Fruit fly (Drosophila melanogaster) whole organism, embryonic: ENCODE results near the gene CG3337.
A peak's percentile ranks its signal among the peaks of the same experiment; 100 is the strongest.

ENCODE experiments used
- Atf3 ChIP-seq: fragments of 200-800 bp; sonication (Bioruptor generic); optimal IDR thresholded peaks from 3 replicates; lab custom pipeline; 2016; ENCODE audit warnings: missing biosample characterization, missing genetic modification characterization
- CG10321 ChIP-seq: fragments of 200-800 bp; sonication (Bioruptor generic); IDR thresholded peaks from 2 replicates; pipeline ENCODE4 v1.3.6; 2022; ENCODE audit warnings: missing biosample characterization, missing genetic modification characterization
- CG10462 ChIP-seq: fragments of 200-800 bp; sonication (Bioruptor generic); optimal IDR thresholded peaks from 2 replicates; lab custom pipeline; 2016; ENCODE audit warnings: missing biosample characterization, missing genetic modification characterization
- CG13424 ChIP-seq: fragments of 200-800 bp; sonication (Bioruptor generic); optimal IDR thresholded peaks from 2 replicates; lab custom pipeline; 2019; ENCODE audit warnings: missing biosample characterization, mild to moderate bottlenecking, missing genetic modification characterization, moderate library complexity
- CG14667 ChIP-seq: fragments of 200-800 bp; sonication (Bioruptor generic); IDR thresholded peaks from 2 replicates; pipeline ENCODE4 v1.3.6; 2022; ENCODE audit warnings: missing biosample characterization, missing genetic modification characterization
- CG15514 ChIP-seq: fragments of 200-800 bp; sonication (Bioruptor generic); optimal IDR thresholded peaks from 3 replicates; lab custom pipeline; 2017; ENCODE audit warnings: missing biosample characterization, missing genetic modification characterization, mild to moderate bottlenecking, moderate library complexity, missing genetic modification reagents
- CG17186 ChIP-seq: fragments of 200-800 bp; sonication (Bioruptor generic); optimal IDR thresholded peaks from 3 replicates; lab custom pipeline; 2017; ENCODE audit warnings: missing biosample characterization, missing genetic modification reagents, missing genetic modification characterization
- CG17328 ChIP-seq: fragments of 200-800 bp; sonication (Bioruptor generic); IDR thresholded peaks from 2 replicates; pipeline ENCODE4 v1.3.6; 2022; ENCODE audit warnings: missing biosample characterization, missing genetic modification characterization
- CG17612 ChIP-seq: fragments of 200-800 bp; sonication (Bioruptor generic); IDR thresholded peaks from 2 replicates; pipeline ENCODE4 v1.3.6; 2022; ENCODE audit warnings: missing biosample characterization, missing genetic modification characterization
- CG1832 ChIP-seq: fragments of 200-800 bp; sonication (Bioruptor generic); optimal IDR thresholded peaks from 2 replicates; lab custom pipeline; 2017; ENCODE audit warnings: missing biosample characterization, mild to moderate bottlenecking, missing genetic modification characterization, inconsistent platforms
- CG32532 ChIP-seq: fragments of 200-800 bp; sonication (Bioruptor generic); IDR thresholded peaks from 2 replicates; pipeline ENCODE4 v1.3.6; 2022; ENCODE audit warnings: missing biosample characterization, missing genetic modification characterization
- CG3407 ChIP-seq: fragments of 200-800 bp; sonication (Bioruptor generic); optimal IDR thresholded peaks from 2 replicates; lab custom pipeline; 2018; ENCODE audit warnings: missing biosample characterization, mild to moderate bottlenecking, missing genetic modification characterization
- CG4328 ChIP-seq: fragments of 200-800 bp; sonication (Bioruptor generic); optimal IDR thresholded peaks from 3 replicates; lab custom pipeline; 2017; ENCODE audit warnings: missing biosample characterization, missing genetic modification reagents, missing genetic modification characterization
- CG5180 ChIP-seq: fragments of 200-800 bp; sonication (Bioruptor generic); optimal IDR thresholded peaks from 3 replicates; lab custom pipeline; 2017; ENCODE audit warnings: missing biosample characterization, missing genetic modification characterization, mild to moderate bottlenecking, moderate library complexity, missing genetic modification reagents
- CG6683 ChIP-seq: fragments of 200-800 bp; sonication (Bioruptor generic); optimal IDR thresholded peaks from 2 replicates; lab custom pipeline; 2017; ENCODE audit warnings: missing biosample characterization, mild to moderate bottlenecking, missing genetic modification characterization, missing genetic modification reagents
- CG6791 ChIP-seq: fragments of 200-800 bp; sonication (Bioruptor generic); IDR thresholded peaks from 3 replicates; pipeline ENCODE4 v1.3.6; 2022; ENCODE audit warnings: missing biosample characterization, missing genetic modification characterization; ENCODE audit not compliant: partially characterized antibody
- CG7556 ChIP-seq: fragments of 200-800 bp; sonication (Bioruptor generic); optimal IDR thresholded peaks from 2 replicates; lab custom pipeline; 2017; ENCODE audit warnings: missing biosample characterization, mild to moderate bottlenecking, missing genetic modification characterization
- CG7745 ChIP-seq: fragments of 200-800 bp; sonication (Bioruptor generic); optimal IDR thresholded peaks from 2 replicates; lab custom pipeline; 2018; ENCODE audit warnings: missing biosample characterization, mild to moderate bottlenecking, missing genetic modification characterization, moderate library complexity
- CG8765 ChIP-seq: fragments of 200-800 bp; sonication (Bioruptor generic); IDR thresholded peaks from 2 replicates; pipeline ENCODE4 v1.3.6; 2022; ENCODE audit warnings: missing biosample characterization, missing genetic modification characterization
- CG9437 ChIP-seq: fragments of 200-800 bp; sonication (Bioruptor generic); optimal IDR thresholded peaks from 2 replicates; lab custom pipeline; 2018; ENCODE audit warnings: missing biosample characterization, mild to moderate bottlenecking, missing genetic modification characterization
- Fer3 ChIP-seq: fragments of 200-800 bp; sonication (Bioruptor generic); optimal IDR thresholded peaks from 2 replicates; lab custom pipeline; 2018; ENCODE audit warnings: missing biosample characterization, mild to moderate bottlenecking, missing genetic modification characterization, moderate library complexity
- Hr39 ChIP-seq: fragments of >200 bp; optimal IDR thresholded peaks from 2 replicates; lab custom pipeline; 2017
- Jarid2 ChIP-seq: fragments of 200-800 bp; sonication (Bioruptor generic); optimal IDR thresholded peaks from 3 replicates; lab custom pipeline; 2017; ENCODE audit warnings: mild to moderate bottlenecking, missing biosample characterization, missing genetic modification reagents, missing genetic modification characterization
- MBD-R2 ChIP-seq: fragments of 200-800 bp; sonication (Bioruptor generic); IDR thresholded peaks from 2 replicates; pipeline ENCODE4 v1.3.6; 2022; ENCODE audit warnings: missing biosample characterization, missing genetic modification characterization
- Mad ChIP-seq: fragments of 200-800 bp; sonication (Bioruptor generic); optimal IDR thresholded peaks from 2 replicates; lab custom pipeline; 2016; ENCODE audit warnings: missing biosample characterization, missing genetic modification characterization
- Neu2 ChIP-seq: fragments of 200-800 bp; sonication (Bioruptor generic); optimal IDR thresholded peaks from 3 replicates; lab custom pipeline; 2016; ENCODE audit warnings: missing biosample characterization, missing genetic modification characterization, borderline replicate concordance
- Pdp1 ChIP-seq, 2 experiments: fragments of 200-800 bp; sonication (Bioruptor generic); optimal IDR thresholded peaks; 3 replicates each; lab custom pipeline; 2016; ENCODE audit warnings: missing biosample characterization in 2 of 2, missing genetic modification characterization in 2 of 2, mild to moderate bottlenecking in 1 of 2, moderate library complexity in 1 of 2
- Ssrp ChIP-seq: fragments of 200-800 bp; sonication (Bioruptor generic); optimal IDR thresholded peaks from 2 replicates; lab custom pipeline; 2018; ENCODE audit warnings: missing biosample characterization, mild to moderate bottlenecking, missing genetic modification characterization, moderate library complexity
- Xbp1 ChIP-seq: fragments of 200-800 bp; sonication (Bioruptor generic); optimal IDR thresholded peaks from 3 replicates; lab custom pipeline; 2016; ENCODE audit warnings: missing biosample characterization, mild to moderate bottlenecking, missing genetic modification characterization
- ap ChIP-seq: fragments of 200-800 bp; sonication (Bioruptor generic); IDR thresholded peaks from 2 replicates; pipeline ENCODE4 v1.3.6; 2022; ENCODE audit warnings: missing biosample characterization, missing genetic modification characterization
- ash1 ChIP-seq: fragments of 200-800 bp; sonication (Bioruptor generic); optimal IDR thresholded peaks from 2 replicates; lab custom pipeline; 2018; ENCODE audit warnings: missing biosample characterization, mild to moderate bottlenecking, missing genetic modification characterization
- crol ChIP-seq: fragments of 200-800 bp; sonication (Bioruptor generic); IDR thresholded peaks from 2 replicates; pipeline ENCODE4 v1.3.6; 2022; ENCODE audit warnings: missing biosample characterization, missing genetic modification characterization
- gfzf ChIP-seq: fragments of 200-800 bp; sonication (Bioruptor generic); optimal IDR thresholded peaks from 2 replicates; lab custom pipeline; 2016; ENCODE audit warnings: missing biosample characterization, mild to moderate bottlenecking, missing genetic modification characterization, moderate library complexity
- grau ChIP-seq: fragments of 200-800 bp; optimal IDR thresholded peaks from 3 replicates; lab custom pipeline; 2019; ENCODE audit warnings: missing biosample characterization, mild to moderate bottlenecking, missing genetic modification characterization, moderate library complexity
- grn ChIP-seq: fragments of 200-800 bp; sonication (Bioruptor generic); optimal IDR thresholded peaks from 3 replicates; lab custom pipeline; 2017; ENCODE audit warnings: missing biosample characterization, missing genetic modification characterization
- hbn ChIP-seq: fragments of 200-800 bp; sonication (Bioruptor generic); IDR thresholded peaks from 2 replicates; pipeline ENCODE4 v1.3.6; 2022; ENCODE audit warnings: missing biosample characterization, missing genetic modification characterization; ENCODE audit not compliant: partially characterized antibody
- hkb ChIP-seq, 2 experiments: fragments of 200-800 bp in 1 of 2; fragments of >200 bp in 1 of 2; sonication (Bioruptor generic) in 1 of 2; IDR thresholded peaks in 1 of 2; optimal IDR thresholded peaks in 1 of 2; 2 replicates each; pipeline versions ENCODE4 v1.3.6 to Lab custom; 2017 to 2022; ENCODE audit warnings: missing biosample characterization in 1 of 2, missing genetic modification characterization in 1 of 2
- jing ChIP-seq: fragments of 200-800 bp; sonication (Bioruptor generic); optimal IDR thresholded peaks from 2 replicates; lab custom pipeline; 2018; ENCODE audit warnings: missing biosample characterization, mild to moderate bottlenecking, missing genetic modification characterization
- jumu ChIP-seq: fragments of 200-800 bp; sonication (Bioruptor generic); optimal IDR thresholded peaks from 3 replicates; lab custom pipeline; 2016; ENCODE audit warnings: missing biosample characterization, missing genetic modification characterization
- kah ChIP-seq: fragments of 200-800 bp; sonication (Bioruptor generic); optimal IDR thresholded peaks from 2 replicates; lab custom pipeline; 2018; ENCODE audit warnings: missing biosample characterization, mild to moderate bottlenecking, missing genetic modification characterization
- lmd ChIP-seq: fragments of 200-800 bp; sonication (Bioruptor generic); IDR thresholded peaks from 2 replicates; pipeline ENCODE4 v1.3.6; 2022; ENCODE audit warnings: missing biosample characterization, missing genetic modification characterization
- nerfin-1 ChIP-seq: fragments of 200-800 bp; sonication (Bioruptor generic); optimal IDR thresholded peaks from 3 replicates; lab custom pipeline; 2019; ENCODE audit warnings: missing biosample characterization, mild to moderate bottlenecking, missing genetic modification characterization, moderate library complexity
- otp ChIP-seq: fragments of 200-800 bp; sonication (Bioruptor generic); IDR thresholded peaks from 3 replicates; pipeline ENCODE4, ENCODE4 v1.3.6; 2022; ENCODE audit warnings: missing biosample characterization, missing genetic modification characterization
- prd ChIP-seq, 3 experiments: fragments of >200 bp in 2 of 3; fragments of 200-800 bp in 1 of 3; sonication (Bioruptor generic) in 1 of 3; optimal IDR thresholded peaks in 2 of 3; IDR thresholded peaks in 1 of 3; 2 replicates in 2 of 3; 3 replicates in 1 of 3; pipeline versions ENCODE4 v1.3.6 to Lab custom; 2017 to 2022; ENCODE audit warnings: missing biosample characterization in 1 of 3, missing genetic modification characterization in 1 of 3
- ranshi ChIP-seq: fragments of 200-800 bp; sonication (Bioruptor generic); IDR thresholded peaks from 2 replicates; pipeline ENCODE4 v1.3.6; 2022; ENCODE audit warnings: missing biosample characterization, missing genetic modification characterization
- row ChIP-seq: fragments of 200-800 bp; sonication (Bioruptor generic); IDR thresholded peaks from 3 replicates; pipeline ENCODE4 v1.3.6; 2022; ENCODE audit warnings: missing biosample characterization, missing genetic modification characterization
- slp2 ChIP-seq: fragments of 200-800 bp; sonication (Bioruptor generic); optimal IDR thresholded peaks from 2 replicates; lab custom pipeline; 2016; ENCODE audit warnings: missing biosample characterization, missing genetic modification characterization
- vvl ChIP-seq: fragments of 200-800 bp; sonication (Bioruptor generic); IDR thresholded peaks from 2 replicates; pipeline ENCODE4 v1.3.6; 2022; ENCODE audit warnings: missing biosample characterization, missing genetic modification characterization

CG3337 gene

dm6 chr3R:21199953-21200368 is 23.4 kb downstream of the CG3337 start (continued):
- no peak for TF ChIP-seq CG15514 (GFP tag; lab: Kevin White, UChicago)
- TF ChIP-seq Fer3 = no peak
- TF ChIP-seq CG9437 = peak; percentile 41
- no peak for TF ChIP-seq CG6791 (GFP tag; lab: Robert Waterston, UW)
- TF ChIP-seq CG8765 (GFP tag; lab: Robert Waterston, UW) = 0 out of 2 replicates have a peak, but pooled peaks have one; percentile 9
- no peak for TF ChIP-seq CG6683
- TF ChIP-seq ash1 = no peak
- TF ChIP-seq gfzf = no peak
- peak; percentile 39; the same call in 1 of the 2 replicates for TF ChIP-seq CG17328 (GFP tag; lab: Robert Waterston, UW)
- no peak for TF ChIP-seq hbn (GFP tag; lab: Robert Waterston, UW)
- peak; percentile 53 for TF ChIP-seq row (GFP tag; lab: Robert Waterston, UW)
- TF ChIP-seq ap (GFP tag; lab: Robert Waterston, UW) = no peak
- peak; percentile 12 for TF ChIP-seq slp2 (GFP tag; lab: Kevin White, UChicago)
- TF ChIP-seq CG13424 (tag; lab: Kevin White, UChicago) = peak; percentile 36
- no peak for TF ChIP-seq CG1832 (GFP tag; lab: Kevin White, UChicago)
- peak; percentile 42; the same call in 1 of the 2 replicates for TF ChIP-seq lmd
- no peak for TF ChIP-seq Atf3
- 0 out of 2 replicates have a peak, but pooled peaks have one; percentile 15 for TF ChIP-seq ranshi (GFP tag; lab: Robert Waterston, UW)
- no peak for TF ChIP-seq CG10321 (GFP tag; lab: Robert Waterston, UW)
- peak; percentile 29 for TF ChIP-seq CG3407 (GFP tag; lab: Kevin White, UChicago)
- no peak for TF ChIP-seq jing (GFP tag; lab: Kevin White, UChicago)
- no peak for TF ChIP-seq prd (optimal IDR thresholded peaks at IDR 0.05; lab: Kevin White, UChicago)
- TF ChIP-seq prd (GFP tag; IDR thresholded peaks at IDR 0.05; lab: Robert Waterston, UW) = peak; percentile 38; the same call in 2 of the 3 replicates
- TF ChIP-seq Neu2 (GFP tag; lab: Kevin White, UChicago) = no peak
- peak; percentile 55 for TF ChIP-seq CG7556 (GFP tag; lab: Kevin White, UChicago)

DNA sequence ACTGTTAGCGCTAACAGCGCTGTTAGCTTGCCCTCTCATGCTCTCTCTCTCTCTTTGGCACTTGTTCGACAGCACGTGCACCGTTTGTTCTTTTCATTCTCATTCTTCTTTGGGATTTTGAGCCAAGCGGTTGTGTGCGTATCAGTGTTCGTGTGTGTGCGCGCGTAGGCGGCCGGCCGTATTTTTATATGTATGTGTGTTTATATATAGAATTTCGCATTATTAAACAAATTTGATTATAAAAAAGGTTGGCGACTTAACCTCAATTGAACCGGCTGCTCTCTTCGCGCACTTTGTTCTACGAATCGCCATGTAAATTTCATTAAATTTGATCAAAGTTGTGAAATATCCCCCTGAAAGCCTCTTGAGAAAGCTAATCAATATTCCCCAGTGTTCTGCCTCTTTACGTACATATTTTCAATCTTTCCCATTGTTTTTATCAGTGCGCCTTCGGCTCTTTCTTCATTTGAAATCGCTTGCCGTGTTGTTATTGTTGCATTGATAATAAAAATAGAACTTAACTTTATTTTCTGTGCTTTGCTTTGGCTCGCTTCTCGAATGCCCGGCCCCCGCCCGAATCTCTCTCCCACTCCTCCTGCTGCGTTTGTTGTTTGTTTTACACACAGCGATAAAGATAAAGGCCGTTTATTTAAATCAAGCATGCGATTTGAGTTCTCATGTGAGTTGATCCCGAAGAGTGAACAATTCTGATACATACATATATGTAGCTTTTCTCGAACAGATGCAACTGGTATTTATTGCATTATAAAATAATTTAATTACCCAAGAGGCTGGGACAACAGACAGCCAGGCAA is 24.1 kb downstream of the CG3337 start:
- no peak for TF ChIP-seq CG17612 (GFP tag; lab: Robert Waterston, UW)
- TF ChIP-seq jumu (GFP tag; lab: Kevin White, UChicago) = no peak
- no peak for TF ChIP-seq CG4328
- peak; percentile 87 for TF ChIP-seq Hr39 (lab: Kevin White, UChicago)
- TF ChIP-seq otp (GFP tag; lab: Robert Waterston, UW) = no peak
- no peak for TF ChIP-seq CG7745 (tag; lab: Kevin White, UChicago)
- 0 out of 2 replicates have a peak, but pooled peaks have one; percentile 21 for TF ChIP-seq MBD-R2
- TF ChIP-seq CG17186 (GFP tag; lab: Kevin White, UChicago) = no peak
- no peak for TF ChIP-seq vvl (GFP tag; lab: Robert Waterston, UW)
- no peak for TF ChIP-seq nerfin-1 (tag; lab: Kevin White, UChicago)
- TF ChIP-seq Ssrp = no peak
- peak; percentile 31 for TF ChIP-seq kah
- no peak for TF ChIP-seq Xbp1 (GFP tag; lab: Kevin White, UChicago)
- TF ChIP-seq CG32532 (GFP tag; lab: Robert Waterston, UW) = peak; percentile 7; the same call in 1 of the 2 replicates
- no peak for TF ChIP-seq CG10462
- TF ChIP-seq CG14667 = no peak
- TF ChIP-seq Pdp1 (GFP tag; optimal IDR thresholded peaks at IDR 0.05; lab: Kevin White, UChicago) = no peak
- no peak for TF ChIP-seq Mad (GFP tag; lab: Kevin White, UChicago)
- TF ChIP-seq CG5180 (GFP tag; lab: Kevin White, UChicago) = peak; percentile 28
- peak; percentile 32 for TF ChIP-seq grn (GFP tag; lab: Kevin White, UChicago)
- peak; percentile 47 for TF ChIP-seq Jarid2
- peak; percentile 75 for TF ChIP-seq crol (GFP tag; lab: Robert Waterston, UW)
- TF ChIP-seq hkb (optimal IDR thresholded peaks at IDR 0.05; lab: Kevin White, UChicago) = no peak
- TF ChIP-seq hkb (GFP tag; IDR thresholded peaks at IDR 0.05; lab: Robert Waterston, UW) = no peak
- TF ChIP-seq grau = no peak
